Fruit fly (Drosophila melanogaster) whole organism, prepupa: ENCODE data around the gene dysc.
A peak's percentile ranks its signal among the peaks of the same experiment; 100 is the strongest.

Experiments used
- Blimp-1 ChIP-seq: fragments of 200-800 bp; sonication (Bioruptor generic); optimal IDR thresholded peaks from 3 replicates; lab custom pipeline; 2017; ENCODE audit warnings: missing biosample characterization, missing genetic modification characterization, mild to moderate bottlenecking, moderate library complexity, missing genetic modification reagents
- CG10631 ChIP-seq: fragments of 200-800 bp; sonication (Bioruptor generic); optimal IDR thresholded peaks from 2 replicates; lab custom pipeline; 2016; ENCODE audit warnings: missing biosample characterization, missing genetic modification characterization
- CG34406 ChIP-seq: fragments of 200-800 bp; sonication (Bioruptor generic); optimal IDR thresholded peaks from 3 replicates; lab custom pipeline; 2016; ENCODE audit warnings: missing biosample characterization, missing genetic modification characterization
- CG8119 ChIP-seq: fragments of 200-800 bp; sonication (Bioruptor generic); IDR thresholded peaks from 3 replicates; pipeline ENCODE4 v1.3.6; 2022; ENCODE audit warnings: missing biosample characterization, missing genetic modification characterization
- Hr4 ChIP-seq: fragments of 200-800 bp; sonication (Bioruptor generic); optimal IDR thresholded peaks from 3 replicates; lab custom pipeline; 2016; ENCODE audit warnings: missing biosample characterization, missing genetic modification characterization
- OdsH ChIP-seq: fragments of 200-800 bp; sonication (Bioruptor generic); optimal IDR thresholded peaks from 3 replicates; lab custom pipeline; 2016; ENCODE audit warnings: missing biosample characterization, missing genetic modification characterization
- achi ChIP-seq: fragments of 200-800 bp; sonication (Bioruptor generic); optimal IDR thresholded peaks from 3 replicates; lab custom pipeline; 2016; ENCODE audit warnings: missing biosample characterization, missing genetic modification characterization
- fd59A ChIP-seq: fragments of 200-800 bp; sonication (Bioruptor generic); optimal IDR thresholded peaks from 2 replicates; lab custom pipeline; 2017; ENCODE audit warnings: missing biosample characterization, mild to moderate bottlenecking, missing genetic modification characterization, missing genetic modification reagents
- fd85E ChIP-seq: fragments of 200-800 bp; sonication (Bioruptor generic); optimal IDR thresholded peaks from 3 replicates; lab custom pipeline; 2016; ENCODE audit warnings: missing biosample characterization, missing genetic modification characterization
- fkh ChIP-seq: fragments of 200-800 bp; sonication (Bioruptor generic); optimal IDR thresholded peaks from 3 replicates; lab custom pipeline; 2017; ENCODE audit warnings: missing biosample characterization, mild to moderate bottlenecking, missing genetic modification characterization, moderate library complexity

dm6 chr3L:13928769-13929594 lies 25.9 kb upstream of the dysc start, which contains the start of the genes CG8833 and DCTN1-p150:
- TF ChIP-seq achi (GFP tag; lab: Kevin White, UChicago) (peak; percentile 53), fd59A (GFP tag; lab: Kevin White, UChicago) (no peak), CG34406 (no peak), Blimp-1 (GFP tag; lab: Kevin White, UChicago) (no peak), CG8119 (no peak), fkh (GFP tag; lab: Kevin White, UChicago) (peak; percentile 21), OdsH (no peak), fd85E (GFP tag; lab: Kevin White, UChicago) (no peak), CG10631 (GFP tag; lab: Kevin White, UChicago) (no peak), Hr4 (GFP tag; lab: Kevin White, UChicago) (no peak)
